Worm (Caenorhabditis elegans) whole organism, early embryonic: Measurements from ENCODE around the gene hcf-1.

Experiments used
- B0310.2 ChIP-seq: sonication (generic microtip); optimal IDR thresholded peaks from 2 replicates; lab custom pipeline; 2016; ENCODE audit warnings: mild to moderate bottlenecking, missing genetic modification characterization, missing compliant biosample characterization
- F13C5.2 ChIP-seq: sonication (generic microtip); optimal IDR thresholded peaks from 2 replicates; lab custom pipeline; 2017; ENCODE audit warnings: mild to moderate bottlenecking, missing genetic modification characterization, inconsistent platforms, missing compliant biosample characterization
- aly-1 ChIP-seq: sonication (generic microtip); optimal IDR thresholded peaks from 2 replicates; lab custom pipeline; 2016; ENCODE audit warnings: missing genetic modification characterization, missing compliant biosample characterization
- ama-1 ChIP-seq: fragments of 150-350 bp; optimal IDR thresholded peaks from 2 replicates; lab custom pipeline; 2014
- ceh-13 ChIP-seq: fragments of 200-800 bp; sonication (Bioruptor generic); optimal IDR thresholded peaks from 2 replicates; lab custom pipeline; 2018; ENCODE audit warnings: mild to moderate bottlenecking, missing genetic modification characterization, missing compliant biosample characterization
- ceh-36 ChIP-seq: sonication (generic microtip); optimal IDR thresholded peaks from 2 replicates; lab custom pipeline; 2016; ENCODE audit warnings: missing genetic modification characterization, inconsistent platforms, missing compliant biosample characterization
- ets-7 ChIP-seq: sonication (generic microtip); optimal IDR thresholded peaks from 2 replicates; lab custom pipeline; 2016; ENCODE audit warnings: missing genotype, missing genetic modification characterization, missing compliant biosample characterization
- flt-1 ChIP-seq: fragments of 200-800 bp; sonication (Bioruptor generic); IDR thresholded peaks from 2 replicates; pipeline ENCODE4 v1.3.6; 2022; ENCODE audit warnings: missing genetic modification characterization, missing compliant biosample characterization
- hmbx-1 ChIP-seq: sonication (generic microtip); optimal IDR thresholded peaks from 2 replicates; lab custom pipeline; 2016; ENCODE audit warnings: mild to moderate bottlenecking, missing genetic modification characterization, missing compliant biosample characterization
- hmg-4 ChIP-seq: fragments of 200-800 bp; sonication (Bioruptor generic); optimal IDR thresholded peaks from 2 replicates; lab custom pipeline; 2018; ENCODE audit warnings: mild to moderate bottlenecking, missing genetic modification characterization, missing compliant biosample characterization
- hnd-1 ChIP-seq: sonication (generic microtip); optimal IDR thresholded peaks from 2 replicates; lab custom pipeline; 2016; ENCODE audit warnings: missing genetic modification characterization, missing compliant biosample characterization
- pes-1 ChIP-seq: fragments of 200-800 bp; sonication (Bioruptor generic); IDR thresholded peaks from 2 replicates; pipeline ENCODE4 v1.3.6; 2022; ENCODE audit warnings: missing genetic modification reagents, missing genetic modification characterization, missing compliant biosample characterization
- scrt-1 ChIP-seq: fragments of 200-800 bp; sonication (Bioruptor generic); IDR thresholded peaks from 2 replicates; pipeline ENCODE4 v1.3.6; 2022; ENCODE audit warnings: missing genetic modification characterization, missing compliant biosample characterization
- sea-1 ChIP-seq: fragments of 200-800 bp; sonication (Bioruptor generic); conservative IDR thresholded peaks from 2 replicates; pipeline ENCODE4 v1.3.6; 2022; ENCODE audit warnings: missing genetic modification characterization, missing compliant biosample characterization
- tbx-11 ChIP-seq: fragments of 200-800 bp; sonication (Bioruptor generic); IDR thresholded peaks from 2 replicates; pipeline ENCODE4 v1.3.6; 2022; ENCODE audit warnings: missing genetic modification characterization, missing compliant biosample characterization
- tbx-37 ChIP-seq: fragments of 200-800 bp; sonication (Bioruptor generic); conservative IDR thresholded peaks from 2 replicates; pipeline ENCODE4 v1.3.6; 2022; ENCODE audit warnings: missing genetic modification reagents, missing genetic modification characterization, missing compliant biosample characterization
- tra-4 ChIP-seq: sonication (generic microtip); optimal IDR thresholded peaks from 2 replicates; lab custom pipeline; 2017; ENCODE audit warnings: missing genetic modification characterization, missing compliant biosample characterization

The hcf-1 gene

ce11 chrIV:7790801-7791588 is 16.9 kb upstream of the hcf-1 start, which contains the start of gene rsp-6:
Gene rsp-6, minus strand, starts transcription at chrIV:7791229.
- TF ChIP-seq F13C5.2 (tag; lab: Kevin White, UChicago) (peak; percentile 84), hnd-1 (tag; lab: Kevin White, UChicago) (no peak), ama-1 (peak; percentile 41), aly-1 (tag; lab: Kevin White, UChicago) (no peak)

ce11 chrIV:7790151-7790691 is 16.1 kb upstream of the hcf-1 start:
- TF ChIP-seq tra-4 (tag; lab: Kevin White, UChicago) (no peak), ama-1 (peak; percentile 67), pes-1 (no peak), ceh-36 (tag; lab: Kevin White, UChicago) (no peak)

DNA sequence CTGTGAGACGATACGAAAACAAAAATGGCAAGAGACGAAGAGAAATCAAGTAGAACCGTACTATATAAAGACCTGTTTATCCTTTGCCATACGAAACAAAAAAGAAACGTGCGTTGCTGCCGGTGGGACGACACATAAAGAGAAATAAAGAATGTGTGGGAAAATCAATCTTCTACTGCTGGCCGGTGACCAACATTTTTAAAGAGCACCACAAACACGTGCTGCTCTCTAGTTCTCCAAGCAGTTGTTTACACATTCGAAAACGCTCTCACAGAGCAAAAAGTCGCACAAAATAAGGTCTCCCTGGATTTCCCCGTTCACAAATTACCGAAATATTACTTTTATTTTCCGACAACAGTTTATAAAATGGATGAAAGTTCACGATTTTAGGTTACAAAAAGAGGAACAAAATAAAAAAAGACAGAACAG is 15.5 kb upstream of the hcf-1 start, which contains the start of gene imp-3:
TSS of gene imp-3 (minus strand) at position 93 of the 429 bp plus-strand sequence.
- TF ChIP-seq sea-1 (GFP tag; lab: Robert Waterston, UW) (0 out of 2 replicates have a peak, but pooled peaks have one; percentile 21), ama-1 (peak; percentile 67), ceh-13 (GFP tag; lab: Kevin White, UChicago) (no peak), flt-1 (GFP tag; lab: Robert Waterston, UW) (no peak)

DNA sequence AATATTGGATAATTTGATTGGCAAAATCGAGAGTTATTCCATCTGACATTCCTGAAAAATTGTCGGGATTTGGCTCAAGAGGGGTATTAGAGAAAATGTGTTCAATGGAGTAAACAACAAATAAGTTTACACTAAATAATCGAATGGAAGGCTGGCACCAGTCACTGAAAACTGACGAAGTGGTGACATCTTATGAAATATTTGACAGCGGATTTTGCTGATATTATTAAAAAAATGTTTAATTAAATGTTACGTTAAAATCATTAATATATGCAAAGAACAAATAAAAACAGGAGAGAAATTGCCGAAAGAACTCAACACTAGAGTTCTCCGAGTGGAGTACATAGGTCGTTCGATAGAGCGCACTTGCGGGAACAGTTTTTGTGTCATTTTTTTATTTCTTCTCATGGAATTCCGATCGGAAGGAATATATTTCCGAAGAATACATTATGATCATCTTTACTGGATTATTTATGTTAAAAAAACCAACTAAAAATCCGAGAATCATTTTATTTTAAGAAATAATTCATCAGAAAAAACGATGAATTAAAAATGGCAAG is 11.5 kb upstream of the hcf-1 start, which contains the start of gene tag-322:
TSS of gene tag-322 (minus strand) at position 51 of the 560 bp plus-strand sequence.
- TF ChIP-seq hmg-4 (GFP tag; lab: Kevin White, UChicago): no peak
- no peak for TF ChIP-seq ama-1
- no peak for TF ChIP-seq B0310.2 (tag; lab: Kevin White, UChicago)
- no peak for TF ChIP-seq scrt-1
- no peak for TF ChIP-seq F13C5.2 (tag; lab: Kevin White, UChicago)
- TF ChIP-seq flt-1 (GFP tag; lab: Robert Waterston, UW): no peak
- no peak for TF ChIP-seq tra-4 (tag; lab: Kevin White, UChicago)
- TF ChIP-seq tbx-11: no peak
- TF ChIP-seq ceh-36 (tag; lab: Kevin White, UChicago): no peak
- no peak for TF ChIP-seq tbx-37 (GFP tag; lab: Robert Waterston, UW)
- no peak for TF ChIP-seq ceh-13 (GFP tag; lab: Kevin White, UChicago)
- no peak for TF ChIP-seq ets-7 (tag; lab: Kevin White, UChicago)
- TF ChIP-seq hmbx-1 (tag; lab: Kevin White, UChicago): no peak
- TF ChIP-seq aly-1 (tag; lab: Kevin White, UChicago): no peak
- TF ChIP-seq hnd-1 (tag; lab: Kevin White, UChicago): no peak

ce11 chrIV:7783801-7784411 is 9.8 kb upstream of the hcf-1 start, which contains the start of gene tag-321:
Gene tag-321, minus strand, starts transcription at chrIV:7783851.
- TF ChIP-seq tbx-11 (no peak), B0310.2 (tag; lab: Kevin White, UChicago) (no peak), F13C5.2 (tag; lab: Kevin White, UChicago) (no peak), hnd-1 (tag; lab: Kevin White, UChicago) (no peak), hmbx-1 (tag; lab: Kevin White, UChicago) (no peak), scrt-1 (no peak)

DNA sequence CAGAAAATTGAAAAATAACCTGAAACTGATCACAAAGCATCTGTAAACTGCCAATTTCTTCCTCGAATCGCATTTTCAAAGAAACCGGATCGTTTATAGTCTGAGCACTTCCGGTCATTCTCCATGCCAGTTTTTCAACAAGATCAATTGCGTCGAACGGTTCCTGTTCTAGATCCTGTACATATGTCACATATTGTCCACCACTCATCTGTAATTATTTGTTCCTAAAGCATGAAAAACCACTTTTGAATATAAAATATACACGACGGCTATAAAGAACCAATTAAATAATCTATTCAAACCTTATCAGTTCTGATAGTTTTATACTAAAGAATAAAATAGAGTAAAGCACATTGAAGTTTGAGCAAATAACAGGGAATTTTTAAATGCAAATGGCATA is 8.2 kb upstream of the hcf-1 start, which contains the start of gene sec-10:
TSS of gene sec-10 (minus strand) at position 208 of the 400 bp plus-strand sequence.
- TF ChIP-seq ama-1: no peak
- no peak for TF ChIP-seq hnd-1 (tag; lab: Kevin White, UChicago)
- no peak for TF ChIP-seq ceh-36 (tag; lab: Kevin White, UChicago)
- no peak for TF ChIP-seq flt-1 (GFP tag; lab: Robert Waterston, UW)
- TF ChIP-seq F13C5.2 (tag; lab: Kevin White, UChicago): no peak
- no peak for TF ChIP-seq hmg-4 (GFP tag; lab: Kevin White, UChicago)
- TF ChIP-seq tbx-37 (GFP tag; lab: Robert Waterston, UW): no peak
- no peak for TF ChIP-seq ceh-13 (GFP tag; lab: Kevin White, UChicago)
- TF ChIP-seq hmbx-1 (tag; lab: Kevin White, UChicago): no peak
- TF ChIP-seq tbx-11: no peak
- no peak for TF ChIP-seq ets-7 (tag; lab: Kevin White, UChicago)
- no peak for TF ChIP-seq pes-1
- no peak for TF ChIP-seq B0310.2 (tag; lab: Kevin White, UChicago)
- TF ChIP-seq sea-1 (GFP tag; lab: Robert Waterston, UW): no peak
- no peak for TF ChIP-seq scrt-1
- no peak for TF ChIP-seq tra-4 (tag; lab: Kevin White, UChicago)
- TF ChIP-seq aly-1 (tag; lab: Kevin White, UChicago): no peak

ce11 chrIV:7778865-7779264 is 4.8 kb upstream of the hcf-1 start, which contains the start of gene rpap-3:
Gene rpap-3, minus strand, starts transcription at chrIV:7778965.
- no peak for TF ChIP-seq sea-1 (GFP tag; lab: Robert Waterston, UW)
- no peak for TF ChIP-seq ceh-13 (GFP tag; lab: Kevin White, UChicago)
- no peak for TF ChIP-seq tbx-11
- no peak for TF ChIP-seq ama-1
- TF ChIP-seq aly-1 (tag; lab: Kevin White, UChicago): no peak
- TF ChIP-seq hnd-1 (tag; lab: Kevin White, UChicago): no peak
- no peak for TF ChIP-seq hmbx-1 (tag; lab: Kevin White, UChicago)
- TF ChIP-seq tbx-37 (GFP tag; lab: Robert Waterston, UW): no peak
- no peak for TF ChIP-seq hmg-4 (GFP tag; lab: Kevin White, UChicago)
- no peak for TF ChIP-seq tra-4 (tag; lab: Kevin White, UChicago)
- no peak for TF ChIP-seq flt-1 (GFP tag; lab: Robert Waterston, UW)
- no peak for TF ChIP-seq F13C5.2 (tag; lab: Kevin White, UChicago)
- TF ChIP-seq ets-7 (tag; lab: Kevin White, UChicago): no peak
- no peak for TF ChIP-seq ceh-36 (tag; lab: Kevin White, UChicago)
- TF ChIP-seq B0310.2 (tag; lab: Kevin White, UChicago): no peak
- no peak for TF ChIP-seq pes-1
- no peak for TF ChIP-seq scrt-1
